Worm (Caenorhabditis elegans) whole organism, mixed stage, embryonic: ENCODE results near the gene ZK666.4.

Experiments used
- elt-1 ChIP-seq: sonication (generic microtip); optimal IDR thresholded peaks from 2 replicates; lab custom pipeline; 2017; ENCODE audit warnings: missing genetic modification characterization, mild to moderate bottlenecking, missing compliant biosample characterization, antibody characterized with exemption, moderate library complexity, borderline replicate concordance; ENCODE audit not compliant: insufficient read depth
- elt-3 ChIP-seq: fragments of 150-350 bp; optimal IDR thresholded peaks from 2 replicates; lab custom pipeline; 2014; ENCODE audit warnings: missing biosample characterization, missing genetic modification characterization
- lin-13 ChIP-seq: fragments of 150-350 bp; optimal IDR thresholded peaks from 2 replicates; lab custom pipeline; 2014; ENCODE audit warnings: missing biosample characterization, missing genetic modification characterization
- lsy-2 ChIP-seq: fragments of 150-350 bp; optimal IDR thresholded peaks from 2 replicates; lab custom pipeline; 2014; ENCODE audit warnings: missing biosample characterization, missing genetic modification characterization
- mls-2 ChIP-seq: sonication (generic microtip); optimal IDR thresholded peaks from 2 replicates; lab custom pipeline; 2016; ENCODE audit warnings: mild to moderate bottlenecking, missing genetic modification characterization, moderate library complexity, missing compliant biosample characterization
- nhr-237 ChIP-seq: fragments of 150-350 bp; optimal IDR thresholded peaks from 2 replicates; lab custom pipeline; 2014; ENCODE audit warnings: missing biosample characterization, missing genetic modification characterization
- nhr-28 ChIP-seq: fragments of 150-350 bp; optimal IDR thresholded peaks from 2 replicates; lab custom pipeline; 2014; ENCODE audit warnings: missing biosample characterization, missing genetic modification characterization
- nhr-76 ChIP-seq: sonication (generic microtip); optimal IDR thresholded peaks from 2 replicates; lab custom pipeline; 2017; ENCODE audit warnings: missing biosample characterization, missing genetic modification characterization
- pha-4 ChIP-seq: fragments of 150-350 bp; optimal IDR thresholded peaks from 2 replicates; lab custom pipeline; 2018; ENCODE audit warnings: missing biosample characterization, missing genetic modification reagents, missing genetic modification characterization
- snpc-4 ChIP-seq: fragments of 150-350 bp; optimal IDR thresholded peaks from 2 replicates; lab custom pipeline; 2014; ENCODE audit warnings: missing biosample characterization, missing genetic modification characterization
- sptf-1 ChIP-seq: sonication (generic microtip); optimal IDR thresholded peaks from 2 replicates; lab custom pipeline; 2017; ENCODE audit warnings: mild to moderate bottlenecking, missing genetic modification characterization, moderate library complexity, missing compliant biosample characterization
- unc-62 ChIP-seq: fragments of 150-350 bp; optimal IDR thresholded peaks from 2 replicates; lab custom pipeline; 2014; ENCODE audit warnings: missing biosample characterization, missing genetic modification reagents, missing genetic modification characterization
- zip-8 ChIP-seq: fragments of 150-350 bp; optimal IDR thresholded peaks from 2 replicates; lab custom pipeline; 2014; ENCODE audit warnings: missing biosample characterization, missing genetic modification characterization

DNA sequence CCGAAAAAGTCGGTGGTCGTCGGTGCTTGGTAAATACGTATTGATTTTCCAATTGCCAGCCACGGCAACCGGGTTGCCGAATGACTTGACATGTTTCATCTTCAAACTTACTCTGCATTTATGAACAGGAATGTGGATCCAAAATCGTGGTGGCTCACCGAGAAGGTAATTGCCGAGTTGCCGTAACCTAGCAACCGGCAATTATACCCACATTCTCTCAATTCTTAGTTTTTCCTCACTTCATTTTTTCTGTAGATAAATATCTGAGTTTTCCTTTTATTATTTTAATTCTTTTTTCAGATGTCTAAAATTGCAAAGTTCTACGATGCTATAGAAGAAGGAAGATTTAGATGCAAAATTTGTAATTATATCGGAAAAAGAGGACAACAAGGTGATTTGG, 24.4 kb upstream of the ZK666.4 start, which contains the start of gene ZK673.4:
- TF ChIP-seq nhr-76 (tag; lab: Kevin White, UChicago) (no peak), nhr-237 (no peak), unc-62 (no peak), elt-1 (tag; lab: Kevin White, UChicago) (no peak), snpc-4 (tag; lab: Kevin White, UChicago) (no peak), nhr-28 (tag; lab: Kevin White, UChicago) (no peak), elt-3 (tag; lab: Kevin White, UChicago) (no peak), zip-8 (tag; lab: Kevin White, UChicago) (no peak), lsy-2 (tag; lab: Kevin White, UChicago) (no peak), sptf-1 (tag; lab: Kevin White, UChicago) (no peak), mls-2 (tag; lab: Kevin White, UChicago) (no peak), pha-4 (no peak), lin-13 (tag; lab: Kevin White, UChicago) (no peak)
